Fruit fly (Drosophila melanogaster): ENCODE measurements around the gene Ugt36A1.
A peak's percentile ranks its signal among the peaks of the same experiment; 100 is the strongest.

Gene Ugt36A1

dm6 chr2L:3580668-3581172 is 38.2 kb upstream of the Ugt36A1 start, which contains the start of gene sob (continued):
- TF ChIP-seq CG8281 (tag; optimal IDR thresholded peaks at IDR 0.05) (no peak), CG14441 (GFP tag; IDR thresholded peaks at IDR 0.05) (no peak), Sin3A (optimal IDR thresholded peaks at IDR 0.05) (no peak), phol (tag; optimal IDR thresholded peaks at IDR 0.05) (no peak), scrt (GFP tag; optimal IDR thresholded peaks at IDR 0.05) (no peak), CG1024 (GFP tag; IDR thresholded peaks at IDR 0.05) (no peak), CG7271 (tag; optimal IDR thresholded peaks at IDR 0.05) (no peak), gce (GFP tag; IDR thresholded peaks at IDR 0.05) (0 out of 3 replicates have a peak, but pooled peaks have one; percentile 8), emc (GFP tag; optimal IDR thresholded peaks at IDR 0.05) (no peak), CG13624 (GFP tag; optimal IDR thresholded peaks at IDR 0.05) (no peak), fd102C (GFP tag; optimal IDR thresholded peaks at IDR 0.05) (no peak), dimm (GFP tag; IDR thresholded peaks at IDR 0.05) (no peak), CG11695 (GFP tag; IDR thresholded peaks at IDR 0.05) (peak; percentile 59; the same call in 1 of the 3 replicates), eyg (GFP tag; optimal IDR thresholded peaks at IDR 0.05) (no peak), jumu (GFP tag; optimal IDR thresholded peaks at IDR 0.05) (no peak), YL-1 (GFP tag; optimal IDR thresholded peaks at IDR 0.05) (no peak), Oli (tag; optimal IDR thresholded peaks at IDR 0.05) (no peak), Dip2 (GFP tag; IDR thresholded peaks at IDR 0.05) (no peak), toy (GFP tag; IDR thresholded peaks at IDR 0.05) (no peak), CkIIα-i1 (GFP tag; IDR thresholded peaks at IDR 0.05) (no peak), Dbx (GFP tag; IDR thresholded peaks at IDR 0.05) (peak; percentile 50; the same call in 1 of the 3 replicates), fd3F (GFP tag; optimal IDR thresholded peaks at IDR 0.05) (no peak), CG10462 (GFP tag; optimal IDR thresholded peaks at IDR 0.05) (no peak), CG33557 (GFP tag; optimal IDR thresholded peaks at IDR 0.05) (no peak), CG8359 (GFP tag; optimal IDR thresholded peaks at IDR 0.05; ENCODE audit: borderline replicate concordance) (no peak), pb (GFP tag; optimal IDR thresholded peaks at IDR 0.05) (no peak), crp (GFP tag; optimal IDR thresholded peaks at IDR 0.05) (no peak), Stat92E (GFP tag; optimal IDR thresholded peaks at IDR 0.05) (no peak), Atf6 (GFP tag; IDR thresholded peaks at IDR 0.05) (no peak), CG2889 (GFP tag; IDR thresholded peaks at IDR 0.05) (no peak), CG9215 (GFP tag; IDR thresholded peaks at IDR 0.05) (no peak), cwo (GFP tag; optimal IDR thresholded peaks at IDR 0.05) (no peak), NFAT (GFP tag; IDR thresholded peaks at IDR 0.05) (0 out of 2 replicates have a peak, but pooled peaks have one; percentile 9), pzg (GFP tag; optimal IDR thresholded peaks at IDR 0.05) (no peak), Nf-YB (GFP tag; optimal IDR thresholded peaks at IDR 0.05) (peak; percentile 95), hbn (GFP tag; IDR thresholded peaks at IDR 0.05; ENCODE audit: partially characterized antibody) (peak; percentile 79), cas (GFP tag; IDR thresholded peaks at IDR 0.05) (no peak), Blimp-1 (GFP tag; optimal IDR thresholded peaks at IDR 0.05) (no peak), Dfd (GFP tag; optimal IDR thresholded peaks at IDR 0.05) (no peak), CG10979 (tag; optimal IDR thresholded peaks at IDR 0.05) (no peak), CG18476 (GFP tag; optimal IDR thresholded peaks at IDR 0.05) (no peak), CG17568 (GFP tag; optimal IDR thresholded peaks at IDR 0.05) (no peak), CG15011 (GFP tag; optimal IDR thresholded peaks at IDR 0.05) (no peak), insv (GFP tag; optimal IDR thresholded peaks at IDR 0.05) (no peak), CTCF (GFP tag; optimal IDR thresholded peaks at IDR 0.05) (no peak), ftz-f1 (GFP tag; optimal IDR thresholded peaks at IDR 0.05) (peak; percentile 4), CG34376 (GFP tag; optimal IDR thresholded peaks at IDR 0.05) (no peak), slou (GFP tag; optimal IDR thresholded peaks at IDR 0.05) (no peak), CG18262 (tag; optimal IDR thresholded peaks at IDR 0.05) (no peak), sug (tag; optimal IDR thresholded peaks at IDR 0.05) (no peak), CG16813 (GFP tag; IDR thresholded peaks at IDR 0.05; ENCODE audit: partially characterized antibody) (peak; percentile 33; the same call in 1 of the 3 replicates)
